Worm (Caenorhabditis elegans) whole organism, young adult: Measurements from ENCODE around the gene algn-1.

Source experiments
- B0035.1 ChIP-seq: sonication (generic microtip); optimal IDR thresholded peaks from 2 replicates; lab custom pipeline; 2016; ENCODE audit warnings: missing genetic modification characterization, mild to moderate bottlenecking, missing compliant biosample characterization, missing genotype, missing genetic modification reagents
- C06A6.2 ChIP-seq: fragments of 200-800 bp; sonication (Bioruptor generic); conservative IDR thresholded peaks from 2 replicates; pipeline ENCODE4 v1.3.6; 2022; ENCODE audit warnings: missing genetic modification characterization, missing compliant biosample characterization
- D2030.7 ChIP-seq: fragments of 200-800 bp; sonication (Bioruptor generic); IDR thresholded peaks from 2 replicates; pipeline ENCODE4 v1.3.6; 2022; ENCODE audit warnings: missing genetic modification reagents, missing genetic modification characterization, missing compliant biosample characterization
- F23B12.7 ChIP-seq: sonication (generic microtip); optimal IDR thresholded peaks from 2 replicates; lab custom pipeline; 2017; ENCODE audit warnings: missing genetic modification characterization, mild to moderate bottlenecking, missing compliant biosample characterization, antibody characterized with exemption, moderate library complexity; ENCODE audit not compliant: insufficient read depth
- F39B2.1 ChIP-seq: fragments of 200-800 bp; sonication (Bioruptor generic); IDR thresholded peaks from 2 replicates; pipeline ENCODE4 v1.3.6; 2022; ENCODE audit warnings: missing genetic modification reagents, missing genetic modification characterization, missing compliant biosample characterization
- F49E8.2 ChIP-seq: sonication (generic microtip); optimal IDR thresholded peaks from 3 replicates; lab custom pipeline; 2017; ENCODE audit warnings: missing genetic modification characterization, mild to moderate bottlenecking, missing compliant biosample characterization, antibody characterized with exemption, moderate library complexity; ENCODE audit not compliant: insufficient read depth
- F55B11.4 ChIP-seq: sonication (generic microtip); optimal IDR thresholded peaks from 2 replicates; lab custom pipeline; 2016; ENCODE audit warnings: missing compliant biosample characterization, missing genetic modification characterization, borderline replicate concordance; ENCODE audit not compliant: insufficient read depth
- F57A8.1 ChIP-seq: fragments of 200-800 bp; sonication (Bioruptor generic); optimal IDR thresholded peaks from 2 replicates; lab custom pipeline; 2018; ENCODE audit warnings: mild to moderate bottlenecking, missing genetic modification characterization, moderate library complexity, missing compliant biosample characterization
- T07F8.4 ChIP-seq: sonication (generic microtip); optimal IDR thresholded peaks from 2 replicates; lab custom pipeline; 2016; ENCODE audit warnings: mild to moderate bottlenecking, missing genetic modification characterization, moderate library complexity, missing compliant biosample characterization
- Y79H2A.3 ChIP-seq: fragments of 200-800 bp; sonication (Bioruptor generic); conservative IDR thresholded peaks from 2 replicates; pipeline ENCODE4 v1.3.6; 2022; ENCODE audit warnings: missing genetic modification reagents, missing genetic modification characterization, missing compliant biosample characterization
- ZK185.1 ChIP-seq: sonication (generic microtip); optimal IDR thresholded peaks from 2 replicates; lab custom pipeline; 2016; ENCODE audit warnings: mild to moderate bottlenecking, missing genetic modification characterization, missing compliant biosample characterization; ENCODE audit not compliant: poor library complexity, severe bottlenecking
- ama-1 ChIP-seq, 3 experiments: fragments of 150-350 bp in 1 of 3; sonication (generic microtip) in 2 of 3; optimal IDR thresholded peaks; 2 replicates each; lab custom pipeline; 2014 to 2018; ENCODE audit warnings: missing biosample characterization in 2 of 3, missing genetic modification characterization in 2 of 3, missing genetic modification reagents in 2 of 3
- attf-3 ChIP-seq: fragments of 200-800 bp; sonication (Bioruptor generic); conservative IDR thresholded peaks from 2 replicates; pipeline ENCODE4 v1.3.6; 2022; ENCODE audit warnings: missing genetic modification reagents, missing genetic modification characterization, missing compliant biosample characterization
- attf-6 ChIP-seq: fragments of 200-800 bp; sonication (Bioruptor generic); IDR thresholded peaks from 2 replicates; pipeline ENCODE4 v1.3.6; 2022; ENCODE audit warnings: missing genetic modification reagents, missing genetic modification characterization, missing compliant biosample characterization
- bed-1 ChIP-seq: fragments of 200-800 bp; sonication (Bioruptor generic); IDR thresholded peaks from 2 replicates; pipeline ENCODE4 v1.3.6; 2022; ENCODE audit warnings: missing genetic modification reagents, missing genetic modification characterization, missing compliant biosample characterization
- bed-2 ChIP-seq: fragments of 200-800 bp; sonication (Bioruptor generic); IDR thresholded peaks from 2 replicates; pipeline ENCODE4 v1.3.6; 2022; ENCODE audit warnings: missing genetic modification reagents, missing genetic modification characterization, missing compliant biosample characterization
- ceh-100 ChIP-seq: fragments of 200-800 bp; sonication (Bioruptor generic); IDR thresholded peaks from 2 replicates; pipeline ENCODE4 v1.3.6; 2022; ENCODE audit warnings: missing genetic modification reagents, missing genetic modification characterization, missing compliant biosample characterization
- ceh-40 ChIP-seq: fragments of 200-800 bp; sonication (Bioruptor generic); IDR thresholded peaks from 2 replicates; pipeline ENCODE4 v1.3.6; 2022; ENCODE audit warnings: missing genetic modification characterization, missing compliant biosample characterization
- ceh-58 ChIP-seq: fragments of 200-800 bp; sonication (Bioruptor generic); IDR thresholded peaks from 2 replicates; pipeline ENCODE4 v1.3.6; 2022; ENCODE audit warnings: missing genetic modification characterization, missing compliant biosample characterization
- ceh-79 ChIP-seq: sonication (generic microtip); optimal IDR thresholded peaks from 2 replicates; lab custom pipeline; 2017; ENCODE audit warnings: mild to moderate bottlenecking, missing genetic modification characterization, missing compliant biosample characterization
- dpl-1 ChIP-seq: fragments of 150-350 bp; optimal IDR thresholded peaks from 2 replicates; lab custom pipeline; 2014; ENCODE audit warnings: missing biosample characterization, missing genetic modification reagents, missing genetic modification characterization
- ekl-4 ChIP-seq: fragments of 200-800 bp; sonication (Bioruptor generic); IDR thresholded peaks from 2 replicates; pipeline ENCODE4 v1.3.6; 2022; ENCODE audit warnings: missing genetic modification reagents, missing genetic modification characterization, missing compliant biosample characterization
- him-1 ChIP-seq: sonication (generic microtip); optimal IDR thresholded peaks from 2 replicates; lab custom pipeline; 2016; ENCODE audit warnings: missing genotype, missing genetic modification reagents, missing genetic modification characterization, missing compliant biosample characterization
- lin-26 ChIP-seq: fragments of 200-800 bp; sonication (Bioruptor generic); IDR thresholded peaks from 2 replicates; pipeline ENCODE4 v1.3.6; 2022; ENCODE audit warnings: missing genetic modification reagents, missing genetic modification characterization, missing compliant biosample characterization
- lin-40 ChIP-seq: sonication (generic microtip); optimal IDR thresholded peaks from 2 replicates; lab custom pipeline; 2016; ENCODE audit warnings: missing genetic modification characterization, mild to moderate bottlenecking, missing compliant biosample characterization, missing genotype, missing genetic modification reagents
- lin-54 ChIP-seq: fragments of 200-800 bp; sonication (Bioruptor generic); optimal IDR thresholded peaks from 2 replicates; lab custom pipeline; 2018; ENCODE audit warnings: mild to moderate bottlenecking, missing genetic modification characterization, missing compliant biosample characterization
- lsl-1 ChIP-seq: fragments of 200-800 bp; sonication (Bioruptor generic); optimal IDR thresholded peaks from 2 replicates; lab custom pipeline; 2018; ENCODE audit warnings: mild to moderate bottlenecking, missing genetic modification characterization, moderate library complexity, missing compliant biosample characterization
- lsy-27 ChIP-seq: sonication (generic microtip); optimal IDR thresholded peaks from 2 replicates; lab custom pipeline; 2017; ENCODE audit warnings: missing genetic modification characterization, mild to moderate bottlenecking, missing compliant biosample characterization, antibody characterized with exemption, missing genotype, borderline replicate concordance; ENCODE audit not compliant: insufficient read depth
- madf-3 ChIP-seq: fragments of 200-800 bp; sonication (Bioruptor generic); IDR thresholded peaks from 2 replicates; pipeline ENCODE4 v1.3.6; 2022; ENCODE audit warnings: missing genetic modification reagents, missing genetic modification characterization, missing compliant biosample characterization
- mcd-1 ChIP-seq: fragments of 200-800 bp; sonication (Bioruptor generic); IDR thresholded peaks from 2 replicates; pipeline ENCODE4 v1.3.6; 2022; ENCODE audit warnings: missing genetic modification reagents, missing genetic modification characterization, missing compliant biosample characterization
- mel-28 ChIP-seq: sonication (generic microtip); optimal IDR thresholded peaks from 2 replicates; lab custom pipeline; 2016; ENCODE audit warnings: borderline replicate concordance, mild to moderate bottlenecking, missing genetic modification characterization, missing compliant biosample characterization
- nfyb-1 ChIP-seq: fragments of 200-800 bp; sonication (Bioruptor generic); IDR thresholded peaks from 2 replicates; pipeline ENCODE4 v1.3.6; 2022; ENCODE audit warnings: missing genetic modification reagents, missing genetic modification characterization, missing compliant biosample characterization
- nhr-120 ChIP-seq: fragments of 200-800 bp; sonication (Bioruptor generic); IDR thresholded peaks from 2 replicates; pipeline ENCODE4 v1.3.6; 2022; ENCODE audit warnings: missing genetic modification characterization, missing compliant biosample characterization
- nhr-27 ChIP-seq: fragments of 200-800 bp; sonication (Bioruptor generic); optimal IDR thresholded peaks from 2 replicates; lab custom pipeline; 2018; ENCODE audit warnings: mild to moderate bottlenecking, missing genetic modification characterization, moderate library complexity, missing compliant biosample characterization
- pha-4 ChIP-seq: fragments of 150-350 bp; sonication (generic microtip); optimal IDR thresholded peaks from 2 replicates; lab custom pipeline; 2014; ENCODE audit warnings: missing biosample characterization, missing genetic modification reagents, missing genetic modification characterization
- rcor-1 ChIP-seq: fragments of 200-800 bp; sonication (Bioruptor generic); IDR thresholded peaks from 2 replicates; pipeline ENCODE4 v1.3.6; 2022; ENCODE audit warnings: missing genetic modification reagents, missing genetic modification characterization, missing compliant biosample characterization
- rec-8 ChIP-seq, 2 experiments: sonication (generic microtip); optimal IDR thresholded peaks; 2 replicates each; lab custom pipeline; 2016; ENCODE audit warnings: mild to moderate bottlenecking in 2 of 2, missing genetic modification characterization in 2 of 2, missing genetic modification reagents in 2 of 2, missing genotype in 2 of 2, missing biosample characterization in 1 of 2, missing compliant biosample characterization in 1 of 2, moderate library complexity in 1 of 2
- snpc-1.3 ChIP-seq: sonication (generic microtip); optimal IDR thresholded peaks from 2 replicates; lab custom pipeline; 2017; ENCODE audit warnings: missing genetic modification characterization, mild to moderate bottlenecking, missing compliant biosample characterization, antibody characterized with exemption, moderate library complexity, missing genotype, missing genetic modification reagents; ENCODE audit not compliant: insufficient read depth
- sptf-2 ChIP-seq: fragments of 200-800 bp; sonication (Bioruptor generic); optimal IDR thresholded peaks from 2 replicates; lab custom pipeline; 2018; ENCODE audit warnings: mild to moderate bottlenecking, missing genetic modification characterization, missing compliant biosample characterization
- tbp1 ChIP-seq: fragments of 200-800 bp; sonication (Bioruptor generic); optimal IDR thresholded peaks from 2 replicates; lab custom pipeline; 2018; ENCODE audit warnings: mild to moderate bottlenecking, missing genetic modification characterization, missing compliant biosample characterization
- tbx-9 ChIP-seq: sonication (generic microtip); optimal IDR thresholded peaks from 2 replicates; lab custom pipeline; 2016; ENCODE audit warnings: borderline replicate concordance, missing genetic modification characterization, inconsistent platforms, missing compliant biosample characterization
- unc-62 ChIP-seq: fragments of 150-350 bp; optimal IDR thresholded peaks from 2 replicates; lab custom pipeline; 2014; ENCODE audit warnings: missing biosample characterization, missing genetic modification reagents, missing genetic modification characterization
- xnd-1 ChIP-seq: sonication (generic microtip); optimal IDR thresholded peaks from 2 replicates; lab custom pipeline; 2016; ENCODE audit warnings: missing genotype, missing genetic modification reagents, missing genetic modification characterization, missing compliant biosample characterization
- ztf-28 ChIP-seq: fragments of 200-800 bp; sonication (Bioruptor generic); IDR thresholded peaks from 2 replicates; pipeline ENCODE4 v1.3.6; 2022; ENCODE audit warnings: missing genetic modification reagents, missing genetic modification characterization, missing compliant biosample characterization
- ztf-6 ChIP-seq: fragments of 200-800 bp; sonication (Bioruptor generic); IDR thresholded peaks from 2 replicates; pipeline ENCODE4 v1.3.6; 2022; ENCODE audit warnings: missing genetic modification reagents, missing genetic modification characterization, missing compliant biosample characterization

algn-1 gene

DNA sequence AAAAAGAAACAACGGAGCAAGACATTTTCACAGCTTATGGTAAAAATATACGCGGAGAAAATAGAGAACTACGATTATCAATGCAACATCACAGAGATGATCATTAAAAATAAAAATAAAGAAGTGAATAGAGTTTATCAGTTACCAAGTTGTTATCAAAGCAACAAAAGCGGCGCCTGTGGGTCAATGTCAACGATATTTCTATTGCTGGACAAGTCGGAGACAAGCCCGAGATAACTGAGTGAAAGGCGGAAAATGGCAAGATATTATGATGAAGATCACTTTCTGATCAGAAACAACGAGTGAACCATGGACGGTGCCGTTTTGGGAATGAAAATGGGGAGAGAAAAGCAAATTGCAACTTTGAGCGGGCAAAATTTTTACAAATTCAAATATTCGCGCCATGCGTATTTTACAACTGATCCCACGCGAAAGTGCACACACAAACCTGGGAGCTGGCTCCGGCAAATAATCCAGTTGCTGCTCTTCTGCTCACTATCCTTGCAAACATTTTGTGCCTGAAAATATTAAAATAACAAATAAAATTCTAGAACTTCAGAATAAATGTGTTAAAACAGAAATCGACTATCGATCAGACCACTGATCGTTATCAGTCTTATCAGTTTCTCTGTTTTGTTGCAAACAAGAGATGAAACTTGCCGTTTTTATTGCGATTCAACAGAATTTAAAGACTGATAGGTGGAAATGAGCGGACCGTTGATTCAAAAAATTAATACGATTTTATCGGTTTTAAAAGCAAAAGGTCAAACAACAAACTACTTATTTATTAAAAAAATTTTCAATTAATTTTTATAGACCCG is 17.4 kb upstream of the algn-1 start, which contains the start of gene mel-32 (continued):
- peak; percentile 91 for TF ChIP-seq D2030.7 (GFP tag; lab: Robert Waterston, UW)
- TF ChIP-seq dpl-1 (GFP tag; lab: Kevin White, UChicago), result peak; percentile 89
- TF ChIP-seq ceh-58 (GFP tag; lab: Robert Waterston, UW), result no peak
- no peak for TF ChIP-seq ztf-6
- TF ChIP-seq ama-1 (optimal IDR thresholded peaks at IDR 0.05; lab: Kevin White, UChicago), result no peak
- no peak for TF ChIP-seq ama-1 (GFP tag; optimal IDR thresholded peaks at IDR 0.05; lab: Kevin White, UChicago)
- 0 out of 2 replicates have a peak, but pooled peaks have one; percentile 58 for TF ChIP-seq attf-6
- no peak for TF ChIP-seq C06A6.2 (GFP tag; lab: Robert Waterston, UW)
- TF ChIP-seq sptf-2, result no peak
- TF ChIP-seq tbp1 (GFP tag; lab: Kevin White, UChicago), result peak; percentile 24
- peak; percentile 76 for TF ChIP-seq lsl-1
- peak; percentile 49 for TF ChIP-seq mcd-1
- peak; percentile 67; the same call in 1 of the 2 replicates for TF ChIP-seq lin-26 (GFP tag; lab: Robert Waterston, UW)
- peak; percentile 80 for TF ChIP-seq lin-54 (GFP tag; lab: Kevin White, UChicago)
- TF ChIP-seq ceh-100 (GFP tag; lab: Robert Waterston, UW), result no peak
- TF ChIP-seq him-1 (tag; lab: Kevin White, UChicago), result peak; percentile 55
- 0 out of 2 replicates have a peak, but pooled peaks have one; percentile 33 for TF ChIP-seq ztf-28
- TF ChIP-seq snpc-1.3 (tag; lab: Kevin White, UChicago), result no peak
- no peak for TF ChIP-seq madf-3 (GFP tag; lab: Robert Waterston, UW)
- no peak for TF ChIP-seq lsy-27
- peak; percentile 3 for TF ChIP-seq lin-40 (tag; lab: Kevin White, UChicago)
- peak; percentile 64 for TF ChIP-seq ZK185.1 (tag; lab: Kevin White, UChicago)
- TF ChIP-seq F57A8.1, result no peak
- no peak for TF ChIP-seq F39B2.1 (GFP tag; lab: Robert Waterston, UW)
- no peak for TF ChIP-seq bed-1
- no peak for TF ChIP-seq mel-28 (tag; lab: Kevin White, UChicago)
- peak; percentile 49; the same call in 1 of the 2 replicates for TF ChIP-seq nfyb-1
- TF ChIP-seq F49E8.2 (tag; lab: Kevin White, UChicago), result no peak
- TF ChIP-seq ceh-40 (GFP tag; lab: Robert Waterston, UW), result no peak
- peak; percentile 79 for TF ChIP-seq ekl-4
- TF ChIP-seq T07F8.4 (tag; lab: Kevin White, UChicago), result no peak
- TF ChIP-seq tbx-9, result no peak
- peak; percentile 72; the same call in 1 of the 2 replicates for TF ChIP-seq Y79H2A.3 (GFP tag; lab: Robert Waterston, UW)
- TF ChIP-seq bed-2 (GFP tag; lab: Robert Waterston, UW), result no peak
- TF ChIP-seq nhr-27 (tag; lab: Kevin White, UChicago), result no peak
- TF ChIP-seq unc-62 (GFP tag; lab: Kevin White, UChicago), result no peak
- TF ChIP-seq F55B11.4, result no peak
- TF ChIP-seq rec-8 (tag; optimal IDR thresholded peaks at IDR 0.05; lab: Kevin White, UChicago), result no peak
- no peak for TF ChIP-seq rcor-1 (GFP tag; lab: Robert Waterston, UW)
- no peak for TF ChIP-seq nhr-120
- no peak for TF ChIP-seq ceh-79 (tag; lab: Kevin White, UChicago)
- no peak for TF ChIP-seq B0035.1 (tag; lab: Kevin White, UChicago)
- 0 out of 2 replicates have a peak, but pooled peaks have one; percentile 45 for TF ChIP-seq attf-3
- TF ChIP-seq F23B12.7, result peak; percentile 10
- TF ChIP-seq xnd-1 (tag; lab: Kevin White, UChicago), result peak; percentile 85
- TF ChIP-seq pha-4 (tag; lab: Kevin White, UChicago), result no peak
